Fruit fly (Drosophila melanogaster): Measurements from ENCODE around the gene Klp67A.

DNA sequence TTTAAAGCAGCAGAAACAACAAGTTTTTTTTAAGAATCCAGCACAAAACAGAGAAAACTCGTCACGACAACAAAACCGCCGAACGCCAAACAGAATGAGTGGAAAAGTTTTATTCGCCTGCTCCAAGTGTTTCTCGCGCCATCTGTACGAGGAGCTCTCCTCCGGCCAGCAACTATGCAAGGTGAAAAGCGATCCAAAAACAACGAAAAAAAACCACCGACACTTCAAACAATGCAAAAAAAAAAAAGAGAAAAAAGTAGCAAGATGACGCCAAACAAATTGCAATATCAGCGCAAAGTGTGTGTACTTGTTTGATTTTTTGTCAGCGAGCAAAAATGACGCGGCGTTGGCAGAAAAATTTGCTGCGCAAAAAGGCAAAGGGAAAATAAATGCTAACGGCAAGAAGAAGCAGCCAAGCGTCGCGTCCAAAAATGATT, 603 bp upstream of the Klp67A start:
- TF ChIP-seq CTCF (optimal IDR thresholded peaks at IDR 0.05) (no peak), CG8478 (optimal IDR thresholded peaks at IDR 0.05) (no peak)

All from S2 (cell line).